3 worm cellular contexts compared by ENCODE assay signal in genomic region chrV:777285-777684, ce11.
TF ChIP-seq lines count a peak whose summit lies in the region.

Gene R09E12.9, plus strand, starts transcription at chrV:777600.

TF ChIP-seq in whole organism, L1 larva, 84 proteins besides CTCF, POLR2A, EP300 and RAD21 (continued from another document and continues in another):
- peak; percentile 6 to 57 for TF ChIP-seq lin-35 (GFP tag; optimal IDR thresholded peaks at IDR 0.05; lab: Kevin White, UChicago)
- no peak for TF ChIP-seq sup-37 (GFP tag; optimal IDR thresholded peaks at IDR 0.05; lab: Kevin White, UChicago)
- no peak for TF ChIP-seq aha-1 (tag; optimal IDR thresholded peaks at IDR 0.05; lab: Kevin White, UChicago)
- TF ChIP-seq ceh-82 (tag; optimal IDR thresholded peaks at IDR 0.05; lab: Kevin White, UChicago), result no peak
- TF ChIP-seq nhr-237 (tag; optimal IDR thresholded peaks at IDR 0.05; lab: Kevin White, UChicago), result peak; percentile 42
- no peak for TF ChIP-seq zip-4 (GFP tag; optimal IDR thresholded peaks at IDR 0.05; lab: Kevin White, UChicago)
- peak; percentile 63 for TF ChIP-seq snu-23 (GFP tag; optimal IDR thresholded peaks at IDR 0.05; lab: Kevin White, UChicago)
- peak; percentile 40 for TF ChIP-seq nhr-19 (GFP tag; conservative IDR thresholded peaks at IDR 0.05; lab: Robert Waterston, UW)
- TF ChIP-seq grh-1 (GFP tag; IDR thresholded peaks at IDR 0.05; lab: Robert Waterston, UW), result no peak
- TF ChIP-seq nhr-71 (tag; optimal IDR thresholded peaks at IDR 0.05; lab: Kevin White, UChicago), result peak; percentile 45
- no peak for TF ChIP-seq ceh-90 (tag; optimal IDR thresholded peaks at IDR 0.05; lab: Kevin White, UChicago)
- peak; percentile 15 for TF ChIP-seq nhr-76 (tag; optimal IDR thresholded peaks at IDR 0.05; lab: Kevin White, UChicago)
- TF ChIP-seq mdl-1 (tag; optimal IDR thresholded peaks at IDR 0.05; lab: Kevin White, UChicago), result no peak
- no peak for TF ChIP-seq ama-1 (optimal IDR thresholded peaks at IDR 0.05; lab: Kevin White, UChicago)
- no peak for TF ChIP-seq lin-14 (GFP tag; optimal IDR thresholded peaks at IDR 0.05; lab: Kevin White, UChicago)
- TF ChIP-seq hlh-4 (tag; optimal IDR thresholded peaks at IDR 0.05; lab: Kevin White, UChicago), result no peak
- TF ChIP-seq efl-3 (GFP tag; optimal IDR thresholded peaks at IDR 0.05; lab: Kevin White, UChicago), result no peak
- TF ChIP-seq swsn-7 (tag; optimal IDR thresholded peaks at IDR 0.05; lab: Kevin White, UChicago), result peak; percentile 10
- no peak for TF ChIP-seq hpl-2 (GFP tag; optimal IDR thresholded peaks at IDR 0.05; lab: Kevin White, UChicago)
- no peak for TF ChIP-seq ces-1 (GFP tag; optimal IDR thresholded peaks at IDR 0.05; lab: Kevin White, UChicago)
- no peak for TF ChIP-seq ztf-11 (tag; optimal IDR thresholded peaks at IDR 0.05; lab: Kevin White, UChicago)
- peak; percentile 29 for TF ChIP-seq nhr-90 (tag; optimal IDR thresholded peaks at IDR 0.05; lab: Kevin White, UChicago; ENCODE audit: poor library complexity)
- peak; percentile 100 for TF ChIP-seq nhr-77 (tag; optimal IDR thresholded peaks at IDR 0.05; lab: Kevin White, UChicago)
- TF ChIP-seq blmp-1 (tag; optimal IDR thresholded peaks at IDR 0.05; lab: Kevin White, UChicago), result peak; percentile 36
- no peak for TF ChIP-seq sptf-1 (tag; optimal IDR thresholded peaks at IDR 0.05; lab: Kevin White, UChicago)
- TF ChIP-seq unc-86 (tag; optimal IDR thresholded peaks at IDR 0.05; lab: Kevin White, UChicago), result no peak
- TF ChIP-seq nhr-85 (tag; lab: Kevin White, UChicago), result peak; percentile 55
- TF ChIP-seq zag-1 (tag; optimal IDR thresholded peaks at IDR 0.05; lab: Kevin White, UChicago), result no peak
- no peak for TF ChIP-seq Y116A8C.19 (tag; optimal IDR thresholded peaks at IDR 0.05; lab: Kevin White, UChicago; ENCODE audit: borderline replicate concordance)
- no peak for TF ChIP-seq snpc-4 (tag; optimal IDR thresholded peaks at IDR 0.05; lab: Kevin White, UChicago)
- TF ChIP-seq egl-13 (tag; optimal IDR thresholded peaks at IDR 0.05; lab: Kevin White, UChicago), result no peak
- no peak for TF ChIP-seq rnt-1 (tag; optimal IDR thresholded peaks at IDR 0.05; lab: Kevin White, UChicago)
- no peak for TF ChIP-seq skn-1 (tag; optimal IDR thresholded peaks at IDR 0.05; lab: Kevin White, UChicago)
- TF ChIP-seq jun-1 (tag; optimal IDR thresholded peaks at IDR 0.05; lab: Kevin White, UChicago), result no peak
- no peak for TF ChIP-seq sox-4 (tag; optimal IDR thresholded peaks at IDR 0.05; lab: Kevin White, UChicago)
- TF ChIP-seq unc-130 (tag; optimal IDR thresholded peaks at IDR 0.05; lab: Kevin White, UChicago), result no peak
- TF ChIP-seq nhr-20 (tag; optimal IDR thresholded peaks at IDR 0.05; lab: Kevin White, UChicago), result peak; percentile 69
- peak in 2 of 3 experiments; percentile 24 to 26 for TF ChIP-seq dpl-1 (GFP tag; optimal IDR thresholded peaks at IDR 0.05; lab: Kevin White, UChicago)
- TF ChIP-seq ceh-63 (GFP tag; optimal IDR thresholded peaks at IDR 0.05; lab: Kevin White, UChicago), result no peak
- TF ChIP-seq pag-3 (tag; optimal IDR thresholded peaks at IDR 0.05; lab: Kevin White, UChicago; ENCODE audit: borderline replicate concordance, insufficient read depth), result no peak
- no peak for TF ChIP-seq isw-1 (GFP tag; IDR thresholded peaks at IDR 0.05; lab: Robert Waterston, UW)
- no peak for TF ChIP-seq ztf-4 (tag; optimal IDR thresholded peaks at IDR 0.05; lab: Kevin White, UChicago)
- TF ChIP-seq F16B12.6 (tag; optimal IDR thresholded peaks at IDR 0.05; lab: Kevin White, UChicago), result no peak
- TF ChIP-seq egl-27 (tag; optimal IDR thresholded peaks at IDR 0.05; lab: Kevin White, UChicago), result no peak
- TF ChIP-seq nhr-28 (tag; optimal IDR thresholded peaks at IDR 0.05; lab: Kevin White, UChicago), result peak; percentile 54

TF ChIP-seq in whole organism, L3 larva, 47 proteins besides CTCF, POLR2A, EP300 and RAD21 (continued from another document):
- TF ChIP-seq fkh-10 (GFP tag; optimal IDR thresholded peaks at IDR 0.05; lab: Kevin White, UChicago) (no peak), aly-2 (tag; optimal IDR thresholded peaks at IDR 0.05; lab: Kevin White, UChicago) (no peak), nhr-11 (tag; optimal IDR thresholded peaks at IDR 0.05; lab: Kevin White, UChicago) (no peak), fkh-2 (tag; optimal IDR thresholded peaks at IDR 0.05; lab: Kevin White, UChicago) (no peak), lin-39 (tag; optimal IDR thresholded peaks at IDR 0.05; lab: Kevin White, UChicago) (no peak), lin-15B (tag; optimal IDR thresholded peaks at IDR 0.05; lab: Kevin White, UChicago) (peak; percentile 15), eor-1 (tag; optimal IDR thresholded peaks at IDR 0.05; lab: Kevin White, UChicago) (no peak), elt-2 (tag; optimal IDR thresholded peaks at IDR 0.05; lab: Kevin White, UChicago) (no peak), sea-2 (GFP tag; optimal IDR thresholded peaks at IDR 0.05; lab: Kevin White, UChicago) (no peak), mdl-1 (tag; optimal IDR thresholded peaks at IDR 0.05; lab: Kevin White, UChicago) (no peak), nhr-12 (tag; optimal IDR thresholded peaks at IDR 0.05; lab: Kevin White, UChicago) (no peak), elt-1 (tag; optimal IDR thresholded peaks at IDR 0.05; lab: Kevin White, UChicago) (peak; percentile 50), ceh-82 (tag; optimal IDR thresholded peaks at IDR 0.05; lab: Kevin White, UChicago) (no peak), tbx-2 (tag; optimal IDR thresholded peaks at IDR 0.05; lab: Kevin White, UChicago) (no peak), unc-62 (GFP tag; optimal IDR thresholded peaks at IDR 0.05; lab: Kevin White, UChicago) (no peak), egl-27 (tag; optimal IDR thresholded peaks at IDR 0.05; lab: Kevin White, UChicago) (no peak), nhr-28 (tag; optimal IDR thresholded peaks at IDR 0.05; lab: Kevin White, UChicago) (no peak), nhr-43 (tag; optimal IDR thresholded peaks at IDR 0.05; lab: Kevin White, UChicago; ENCODE audit: poor library complexity, severe bottlenecking) (no peak), ZK546.5 (tag; optimal IDR thresholded peaks at IDR 0.05; lab: Kevin White, UChicago) (no peak), nhr-76 (tag; optimal IDR thresholded peaks at IDR 0.05; lab: Kevin White, UChicago) (peak; percentile 81), ceh-28 (tag; optimal IDR thresholded peaks at IDR 0.05; lab: Kevin White, UChicago) (no peak), ztf-4 (tag; optimal IDR thresholded peaks at IDR 0.05; lab: Kevin White, UChicago) (no peak), daf-12 (tag; optimal IDR thresholded peaks at IDR 0.05; lab: Kevin White, UChicago) (no peak), nhr-25 (tag; optimal IDR thresholded peaks at IDR 0.05; lab: Kevin White, UChicago) (peak; percentile 34), mml-1 (tag; optimal IDR thresholded peaks at IDR 0.05; lab: Kevin White, UChicago) (no peak), pha-4 (tag; optimal IDR thresholded peaks at IDR 0.05; lab: Kevin White, UChicago) (no peak), nhr-77 (tag; optimal IDR thresholded peaks at IDR 0.05; lab: Kevin White, UChicago) (peak; percentile 94), skn-1 (tag; optimal IDR thresholded peaks at IDR 0.05; lab: Kevin White, UChicago) (no peak), egl-5 (tag; optimal IDR thresholded peaks at IDR 0.05; lab: Kevin White, UChicago) (no peak)
TF ChIP-seq in whole organism, L3 larva: peak in this region for 7.

TF ChIP-seq in whole organism, L4 larva, 104 proteins besides CTCF, POLR2A, EP300 and RAD21 (continued from another document):
- no peak for TF ChIP-seq sdz-12 (GFP tag; optimal IDR thresholded peaks at IDR 0.05; lab: Kevin White, UChicago)
- TF ChIP-seq ZK337.2 (GFP tag; IDR thresholded peaks at IDR 0.05; lab: Robert Waterston, UW), result no peak
- no peak for TF ChIP-seq hmg-1.1 (GFP tag; IDR thresholded peaks at IDR 0.05; lab: Robert Waterston, UW)
- TF ChIP-seq snpc-4 (tag; optimal IDR thresholded peaks at IDR 0.05; lab: Kevin White, UChicago), result no peak
- peak; percentile 100 for TF ChIP-seq nhr-28 (tag; optimal IDR thresholded peaks at IDR 0.05; lab: Kevin White, UChicago)
- no peak for TF ChIP-seq D1046.2 (GFP tag; IDR thresholded peaks at IDR 0.05; lab: Robert Waterston, UW)
- no peak for TF ChIP-seq jun-1 (tag; optimal IDR thresholded peaks at IDR 0.05; lab: Kevin White, UChicago)
